Worm (Caenorhabditis elegans) whole organism, L1 larva: ENCODE data around the gene pct-1.

Experiments used
- alr-1 ChIP-seq: fragments of 200-800 bp; sonication (Bioruptor generic); optimal IDR thresholded peaks from 2 replicates; lab custom pipeline; 2018; ENCODE audit warnings: borderline replicate concordance, mild to moderate bottlenecking, missing genetic modification characterization, missing compliant biosample characterization
- aly-2 ChIP-seq: fragments of 150-350 bp; optimal IDR thresholded peaks from 2 replicates; lab custom pipeline; 2014; ENCODE audit warnings: missing biosample characterization, missing genetic modification characterization
- ceh-8 ChIP-seq: fragments of 200-800 bp; sonication (Bioruptor generic); optimal IDR thresholded peaks from 2 replicates; lab custom pipeline; 2018; ENCODE audit warnings: mild to moderate bottlenecking, missing genetic modification characterization, moderate library complexity, missing compliant biosample characterization
- ceh-88 ChIP-seq: fragments of 200-800 bp; sonication (Bioruptor generic); IDR thresholded peaks from 2 replicates; pipeline ENCODE4 v1.3.6; 2022; ENCODE audit warnings: missing genetic modification characterization, missing compliant biosample characterization
- egl-27 ChIP-seq, 2 experiments: fragments of 150-350 bp in 1 of 2; sonication (generic microtip); optimal IDR thresholded peaks; 3 replicates each; lab custom pipeline; 2017 to 2018; ENCODE audit warnings: missing biosample characterization in 2 of 2, missing genetic modification characterization in 2 of 2, missing genetic modification reagents in 2 of 2
- lin-35 ChIP-seq, 2 experiments: fragments of 150-350 bp; optimal IDR thresholded peaks; 2 replicates each; lab custom pipeline; 2014; ENCODE audit warnings: missing biosample characterization in 2 of 2, missing genetic modification characterization in 2 of 2, missing genetic modification reagents in 2 of 2
- mdl-1 ChIP-seq, 2 experiments: fragments of 150-350 bp; optimal IDR thresholded peaks; 2 replicates each; lab custom pipeline; 2014 to 2017; ENCODE audit warnings: missing biosample characterization in 2 of 2, missing genetic modification characterization in 2 of 2, inconsistent platforms in 1 of 2
- pax-3 ChIP-seq: fragments of 200-800 bp; sonication (Bioruptor generic); optimal IDR thresholded peaks from 2 replicates; lab custom pipeline; 2018; ENCODE audit warnings: mild to moderate bottlenecking, missing genetic modification characterization, moderate library complexity, missing compliant biosample characterization

DNA sequence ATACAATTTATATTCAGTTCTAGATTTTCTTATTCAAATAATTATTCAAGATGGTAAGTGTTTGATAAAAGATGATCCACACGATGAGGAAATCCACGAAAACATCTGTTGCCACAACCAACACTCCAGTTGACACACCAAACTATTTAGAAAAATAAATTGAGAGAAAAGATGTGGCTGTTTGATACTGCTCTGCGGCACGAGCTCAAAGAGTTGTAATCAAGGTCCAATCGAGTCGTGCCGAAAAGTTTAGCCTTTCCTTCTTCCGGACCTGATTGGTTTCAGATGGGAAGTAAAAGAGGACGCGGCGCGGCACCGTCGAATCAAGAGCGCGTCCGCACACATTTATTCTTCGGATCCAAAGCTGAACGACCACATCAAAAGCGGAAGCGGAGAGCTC, 39.7 kb upstream of the pct-1 start:
- TF ChIP-seq aly-2 (tag; lab: Kevin White, UChicago) (no peak), mdl-1 (tag; optimal IDR thresholded peaks at IDR 0.05; lab: Kevin White, UChicago) (no peak), lin-35 (GFP tag; optimal IDR thresholded peaks at IDR 0.05; lab: Kevin White, UChicago) (no peak), egl-27 (tag; optimal IDR thresholded peaks at IDR 0.05; lab: Kevin White, UChicago) (no peak), pax-3 (tag; lab: Kevin White, UChicago) (no peak), ceh-88 (GFP tag; lab: Robert Waterston, UW) (no peak), alr-1 (tag; lab: Kevin White, UChicago) (no peak), ceh-8 (GFP tag; lab: Kevin White, UChicago) (no peak)
